Fruit fly (Drosophila melanogaster) whole organism, pupa: ENCODE results near the gene CG33648.

Source experiments
- CG10348 ChIP-seq: fragments of 200-800 bp; sonication (Bioruptor generic); IDR thresholded peaks from 2 replicates; pipeline ENCODE4 v1.3.6; 2022; ENCODE audit warnings: missing biosample characterization, missing genetic modification characterization
- CG12605 ChIP-seq: fragments of 200-800 bp; sonication (Bioruptor generic); IDR thresholded peaks from 2 replicates; pipeline ENCODE4 v1.3.6; 2022; ENCODE audit warnings: missing biosample characterization, missing genetic modification characterization
- CG13204 ChIP-seq: fragments of 200-800 bp; sonication (Bioruptor generic); optimal IDR thresholded peaks from 2 replicates; lab custom pipeline; 2018; ENCODE audit warnings: missing biosample characterization, mild to moderate bottlenecking, missing genetic modification characterization, moderate library complexity
- CG14655 ChIP-seq: fragments of 200-800 bp; sonication (Bioruptor generic); optimal IDR thresholded peaks from 3 replicates; lab custom pipeline; 2017; ENCODE audit warnings: mild to moderate bottlenecking, missing biosample characterization, missing genetic modification reagents, missing genetic modification characterization
- CG15710 ChIP-seq: fragments of 200-800 bp; sonication (Bioruptor generic); optimal IDR thresholded peaks from 2 replicates; lab custom pipeline; 2018; ENCODE audit warnings: missing biosample characterization, mild to moderate bottlenecking, missing genetic modification characterization, moderate library complexity
- CG17806 ChIP-seq: fragments of 200-800 bp; sonication (Bioruptor generic); optimal IDR thresholded peaks from 2 replicates; lab custom pipeline; 2018; ENCODE audit warnings: missing biosample characterization, mild to moderate bottlenecking, missing genetic modification characterization, moderate library complexity
- CG32121 ChIP-seq: fragments of 200-800 bp; sonication (Bioruptor generic); IDR thresholded peaks from 2 replicates; pipeline ENCODE4 v1.3.6; 2022; ENCODE audit warnings: missing biosample characterization, missing genetic modification characterization
- CG34367 ChIP-seq: fragments of 200-800 bp; sonication (Bioruptor generic); optimal IDR thresholded peaks from 2 replicates; lab custom pipeline; 2018; ENCODE audit warnings: missing biosample characterization, mild to moderate bottlenecking, missing genetic modification characterization
- CG4496 ChIP-seq: fragments of 200-800 bp; sonication (Bioruptor generic); IDR thresholded peaks from 3 replicates; pipeline ENCODE4 v1.3.6; 2022; ENCODE audit warnings: missing biosample characterization, missing genetic modification characterization
- CG8159 ChIP-seq: fragments of 200-800 bp; sonication (Bioruptor generic); optimal IDR thresholded peaks from 3 replicates; lab custom pipeline; 2018; ENCODE audit warnings: missing biosample characterization, mild to moderate bottlenecking, missing genetic modification characterization, moderate library complexity
- CG8301 ChIP-seq: fragments of 200-800 bp; sonication (Bioruptor generic); optimal IDR thresholded peaks from 2 replicates; lab custom pipeline; 2018; ENCODE audit warnings: missing biosample characterization, mild to moderate bottlenecking, missing genetic modification characterization
- CG9948 ChIP-seq: fragments of 200-800 bp; sonication (Bioruptor generic); optimal IDR thresholded peaks from 2 replicates; lab custom pipeline; 2018; ENCODE audit warnings: missing biosample characterization, mild to moderate bottlenecking, missing genetic modification characterization, moderate library complexity
- D1 ChIP-seq: fragments of 200-800 bp; sonication (Bioruptor generic); optimal IDR thresholded peaks from 2 replicates; lab custom pipeline; 2018; ENCODE audit warnings: missing biosample characterization, mild to moderate bottlenecking, missing genetic modification characterization, moderate library complexity
- EcR ChIP-seq: fragments of 200-800 bp; sonication (Bioruptor generic); optimal IDR thresholded peaks from 3 replicates; lab custom pipeline; 2019; ENCODE audit warnings: missing biosample characterization, missing genetic modification characterization, mild to moderate bottlenecking, moderate library complexity, missing genetic modification reagents
- Ets98B ChIP-seq: fragments of 200-800 bp; sonication (Bioruptor generic); IDR thresholded peaks from 2 replicates; pipeline ENCODE4 v1.3.6; 2022; ENCODE audit warnings: missing biosample characterization, missing genetic modification characterization
- Pif1A ChIP-seq: fragments of 200-800 bp; sonication (Bioruptor generic); optimal IDR thresholded peaks from 3 replicates; lab custom pipeline; 2016; ENCODE audit warnings: missing biosample characterization, missing genetic modification characterization
- Pif1B ChIP-seq: fragments of 200-800 bp; sonication (Bioruptor generic); optimal IDR thresholded peaks from 3 replicates; lab custom pipeline; 2016; ENCODE audit warnings: missing biosample characterization, missing genetic modification characterization
- Snoo ChIP-seq: fragments of 200-800 bp; sonication (Bioruptor generic); optimal IDR thresholded peaks from 3 replicates; lab custom pipeline; 2017; ENCODE audit warnings: missing biosample characterization, mild to moderate bottlenecking, missing genetic modification characterization, inconsistent platforms
- fd96Ca ChIP-seq: fragments of 200-800 bp; sonication (Bioruptor generic); IDR thresholded peaks from 3 replicates; pipeline ENCODE4 v1.3.6; 2022; ENCODE audit warnings: missing biosample characterization, missing genetic modification characterization
- gl ChIP-seq: fragments of 200-800 bp; sonication (Bioruptor generic); optimal IDR thresholded peaks from 2 replicates; lab custom pipeline; 2018; ENCODE audit warnings: missing biosample characterization, mild to moderate bottlenecking, missing genetic modification characterization
- rn ChIP-seq: fragments of 200-800 bp; sonication (Bioruptor generic); IDR thresholded peaks from 2 replicates; pipeline ENCODE4 v1.3.6; 2022; ENCODE audit warnings: missing biosample characterization, missing genetic modification characterization

Gene CG33648

dm6 chr2L:14499497-14499896 is 24.6 kb upstream of the CG33648 start:
- TF ChIP-seq CG13204 (GFP tag; lab: Kevin White, UChicago) (peak; percentile 29), Ets98B (GFP tag; lab: Robert Waterston, UW) (peak; percentile 26; the same call in 1 of the 2 replicates), CG8159 (tag; lab: Kevin White, UChicago) (no peak)

dm6 chr2L:14500383-14500782 is 23.7 kb upstream of the CG33648 start:
- TF ChIP-seq CG32121 (GFP tag; lab: Robert Waterston, UW) = no peak
- peak; percentile 25 for TF ChIP-seq CG8159 (tag; lab: Kevin White, UChicago)
- TF ChIP-seq CG10348 (GFP tag; lab: Robert Waterston, UW) = no peak
- no peak for TF ChIP-seq D1
- TF ChIP-seq CG15710 (tag; lab: Kevin White, UChicago) = peak; percentile 38
- peak; percentile 1 for TF ChIP-seq CG17806 (tag; lab: Kevin White, UChicago)
- no peak for TF ChIP-seq gl (tag; lab: Kevin White, UChicago)
- no peak for TF ChIP-seq Pif1B (GFP tag; lab: Kevin White, UChicago)
- no peak for TF ChIP-seq fd96Ca (GFP tag; lab: Robert Waterston, UW)
- no peak for TF ChIP-seq Ets98B (GFP tag; lab: Robert Waterston, UW)
- no peak for TF ChIP-seq EcR (GFP tag; lab: Kevin White, UChicago)
- TF ChIP-seq CG8301 (tag; lab: Kevin White, UChicago) = no peak
- TF ChIP-seq CG9948 = peak; percentile 30
- peak; percentile 8 for TF ChIP-seq CG14655 (GFP tag; lab: Kevin White, UChicago)
- TF ChIP-seq CG12605 = no peak
- TF ChIP-seq, all 21 proteins: peak for 5

dm6 chr2L:14501132-14501954 is 22.8 kb upstream of the CG33648 start:
- TF ChIP-seq gl (tag; lab: Kevin White, UChicago) (no peak), CG4496 (GFP tag; lab: Robert Waterston, UW) (no peak), CG9948 (no peak), Pif1B (GFP tag; lab: Kevin White, UChicago) (no peak), CG15710 (tag; lab: Kevin White, UChicago) (no peak), CG8159 (tag; lab: Kevin White, UChicago) (no peak), CG34367 (tag; lab: Kevin White, UChicago) (no peak), Snoo (tag; lab: Kevin White, UChicago) (no peak), fd96Ca (GFP tag; lab: Robert Waterston, UW) (no peak), EcR (GFP tag; lab: Kevin White, UChicago) (no peak), CG12605 (no peak), Pif1A (GFP tag; lab: Kevin White, UChicago) (no peak), CG17806 (tag; lab: Kevin White, UChicago) (no peak)

- TF ChIP-seq CG17806 (tag; lab: Kevin White, UChicago) (peak; percentile 72), EcR (GFP tag; lab: Kevin White, UChicago) (no peak), CG13204 (GFP tag; lab: Kevin White, UChicago) (peak; percentile 1), CG34367 (tag; lab: Kevin White, UChicago) (peak; percentile 60), D1 (no peak), CG32121 (GFP tag; lab: Robert Waterston, UW) (peak; percentile 87), Pif1B (GFP tag; lab: Kevin White, UChicago) (peak; percentile 81), CG9948 (peak; percentile 61), CG8159 (tag; lab: Kevin White, UChicago) (peak; percentile 69), gl (tag; lab: Kevin White, UChicago) (peak; percentile 11), Ets98B (GFP tag; lab: Robert Waterston, UW) (peak; percentile 85), CG14655 (GFP tag; lab: Kevin White, UChicago) (peak; percentile 61), rn (GFP tag; lab: Robert Waterston, UW) (peak; percentile 73), CG4496 (GFP tag; lab: Robert Waterston, UW) (peak; percentile 91), CG15710 (tag; lab: Kevin White, UChicago) (peak; percentile 62), CG10348 (GFP tag; lab: Robert Waterston, UW) (peak; percentile 32; the same call in 1 of the 2 replicates), CG8301 (tag; lab: Kevin White, UChicago) (peak; percentile 67), Pif1A (GFP tag; lab: Kevin White, UChicago) (peak; percentile 86), fd96Ca (GFP tag; lab: Robert Waterston, UW) (peak; percentile 85), Snoo (tag; lab: Kevin White, UChicago) (peak; percentile 80), CG12605 (peak; percentile 52)
- TF ChIP-seq, all 21 proteins: peak for 19
These were observed 21.3 kb upstream of the CG33648 start for dm6 chr2L:14502578-14503426.

- no peak for TF ChIP-seq gl (tag; lab: Kevin White, UChicago)
These were observed 20.5 kb upstream of the CG33648 start for dm6 chr2L:14503584-14503983.
